Fruit fly (Drosophila melanogaster): Measurements from ENCODE around the gene CG11247.
A peak's percentile ranks its signal among the peaks of the same experiment; 100 is the strongest.

CG11247 gene

DNA sequence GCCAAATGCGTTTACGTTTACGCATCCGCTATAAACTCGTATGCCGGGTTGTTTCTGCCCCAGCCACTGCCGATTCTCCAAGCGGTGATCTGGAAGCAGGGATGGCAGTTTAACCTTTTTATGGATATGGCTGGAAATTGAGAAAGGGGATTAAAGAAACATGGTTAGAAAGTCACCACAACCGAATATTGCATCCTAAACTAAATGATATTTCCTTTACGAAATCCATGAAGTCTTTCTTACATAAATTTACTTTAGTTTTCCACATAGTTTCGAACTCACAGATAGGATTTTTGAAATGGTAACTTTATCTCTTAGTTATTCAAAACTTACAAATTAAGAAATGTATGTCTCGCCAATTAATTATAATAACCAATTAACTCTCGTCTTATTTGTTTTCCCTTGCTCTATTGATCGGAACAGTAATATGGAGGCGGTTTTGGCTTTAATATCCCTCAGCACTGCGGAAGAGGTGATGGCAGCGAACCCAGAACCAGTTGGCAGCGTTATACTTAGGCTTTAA is 39.9 kb downstream of the CG11247 start:
- TF ChIP-seq CG5180 (GFP tag; optimal IDR thresholded peaks at IDR 0.05) (no peak), Sry-β (GFP tag; optimal IDR thresholded peaks at IDR 0.05) (peak; percentile 56)

DNA sequence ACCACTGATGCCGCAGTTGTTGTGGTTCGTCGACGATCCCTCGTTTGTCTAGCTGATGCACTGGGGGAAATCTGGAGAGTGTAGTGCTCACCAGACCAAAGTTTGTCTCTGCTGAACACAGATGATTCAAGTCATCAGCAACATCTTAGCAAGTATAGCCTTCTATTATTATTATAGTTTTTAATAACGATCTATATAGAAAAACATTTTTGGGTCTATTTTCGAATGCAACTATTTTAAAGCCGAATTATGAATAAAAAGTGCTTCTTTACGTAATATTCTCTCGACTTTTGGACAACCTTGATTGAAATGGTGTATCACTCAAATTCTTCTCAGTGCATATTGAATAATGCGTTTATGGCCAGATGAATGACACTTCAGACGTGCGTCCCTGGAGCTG is 42.9 kb downstream of the CG11247 start:
- TF ChIP-seq seq (GFP tag; IDR thresholded peaks at IDR 0.05) (no peak), Drgx (GFP tag; IDR thresholded peaks at IDR 0.05) (peak; percentile 39; the same call in 1 of the 2 replicates), bsh (GFP tag; optimal IDR thresholded peaks at IDR 0.05) (peak in 1 of 2 experiments; percentile 69), z (GFP tag; IDR thresholded peaks at IDR 0.05) (no peak), CG7839 (tag; optimal IDR thresholded peaks at IDR 0.05) (no peak), wek (GFP tag; optimal IDR thresholded peaks at IDR 0.05) (no peak), sens (GFP tag) (peak; percentile 41), ttk (GFP tag; IDR thresholded peaks at IDR 0.05) (no peak), CG31441 (GFP tag; IDR thresholded peaks at IDR 0.05) (no peak), nom (GFP tag; optimal IDR thresholded peaks at IDR 0.05) (peak; percentile 70), CG17186 (GFP tag; optimal IDR thresholded peaks at IDR 0.05) (no peak)

DNA sequence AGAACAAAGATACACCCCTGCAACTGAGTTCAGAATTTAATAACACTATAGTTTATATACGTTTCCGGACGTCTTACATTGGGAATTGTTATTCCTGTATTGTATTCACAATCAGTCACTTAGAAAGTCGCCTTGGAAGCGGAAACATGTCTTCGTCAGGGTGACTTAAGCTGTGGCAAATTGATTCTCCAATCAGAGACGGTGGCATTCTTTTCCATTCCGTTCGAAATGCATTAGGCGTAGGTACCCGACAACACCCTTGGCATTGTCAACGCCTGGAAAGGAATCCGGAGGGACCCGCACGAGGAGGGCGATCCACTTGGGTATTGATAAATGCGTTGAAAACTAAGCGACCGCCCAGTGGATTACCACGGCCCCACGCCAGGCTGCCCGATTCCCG is 44.7 kb downstream of the CG11247 start, which contains the start of gene Sfp78E:
Sfp78E (minus strand) TSS at position 101 of the 400 bp plus-strand sequence.
- TF ChIP-seq Ets65A (GFP tag) (peak; percentile 22), ERR (GFP tag; optimal IDR thresholded peaks at IDR 0.05) (no peak), CG7271 (tag; optimal IDR thresholded peaks at IDR 0.05) (no peak), CG8924 (tag; optimal IDR thresholded peaks at IDR 0.05) (no peak)

DNA sequence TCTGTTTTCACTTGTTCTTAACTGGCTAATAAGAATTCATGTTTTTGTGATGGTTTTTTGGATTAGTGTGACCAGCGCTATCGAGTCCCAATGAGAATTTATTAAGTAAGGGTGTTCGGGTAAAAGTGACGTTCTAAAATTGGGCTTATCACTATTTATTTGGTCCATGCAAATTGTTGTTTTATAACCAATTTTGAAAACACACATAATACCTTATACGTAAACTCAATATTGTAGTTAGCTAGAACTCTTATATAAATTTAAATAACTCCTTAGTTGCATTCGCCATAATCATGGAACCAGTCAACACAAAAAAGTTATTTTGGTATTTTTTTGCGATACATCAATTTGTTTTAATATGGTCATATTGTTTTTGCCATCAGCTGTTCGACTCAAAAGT is 48.9 kb downstream of the CG11247 start, which contains the start of the genes Als2 and CG11248:
Als2 (minus strand) TSS at position 69 of the 400 bp plus-strand sequence.
CG11248 (plus strand) TSS at position 364 of the 400 bp plus-strand sequence.
- no peak for TF ChIP-seq CG1603 (tag; optimal IDR thresholded peaks at IDR 0.05)
- no peak for TF ChIP-seq CG7745 (tag; optimal IDR thresholded peaks at IDR 0.05)
- TF ChIP-seq ems (GFP tag; optimal IDR thresholded peaks at IDR 0.05), result peak; percentile 56
- TF ChIP-seq HmgZ (tag; optimal IDR thresholded peaks at IDR 0.05), result peak; percentile 70
- TF ChIP-seq B-H2 (GFP tag; optimal IDR thresholded peaks at IDR 0.05), result no peak
- TF ChIP-seq TFAM (GFP tag; optimal IDR thresholded peaks at IDR 0.05), result no peak
- TF ChIP-seq Gug (GFP tag; IDR thresholded peaks at IDR 0.05), result peak; percentile 61; the same call in 2 of the 4 replicates
- TF ChIP-seq NK7.1 (GFP tag; optimal IDR thresholded peaks at IDR 0.05), result peak; percentile 20
- TF ChIP-seq CG2678 (tag; optimal IDR thresholded peaks at IDR 0.05), result peak; percentile 82
- peak; percentile 65 for TF ChIP-seq croc (GFP tag; conservative IDR thresholded peaks at IDR 0.05)
- TF ChIP-seq schlank (tag; optimal IDR thresholded peaks at IDR 0.05), result no peak
- peak; percentile 47 for TF ChIP-seq luna (GFP tag; optimal IDR thresholded peaks at IDR 0.05)
- TF ChIP-seq Taf1 (GFP tag; IDR thresholded peaks at IDR 0.05), result peak; percentile 11; the same call in 1 of the 2 replicates
- TF ChIP-seq CG14710 (tag; optimal IDR thresholded peaks at IDR 0.05), result peak; percentile 88
- TF ChIP-seq CG8478 (optimal IDR thresholded peaks at IDR 0.05), result no peak
- TF ChIP-seq CG3847 (GFP tag; IDR thresholded peaks at IDR 0.05), result peak; percentile 82
- no peak for TF ChIP-seq h (optimal IDR thresholded peaks at IDR 0.05)
- TF ChIP-seq gcm2 (GFP tag; optimal IDR thresholded peaks at IDR 0.05), result peak; percentile 23
- TF ChIP-seq pho (GFP tag; optimal IDR thresholded peaks at IDR 0.05), result peak; percentile 53
- TF ChIP-seq Eip74EF (GFP tag; optimal IDR thresholded peaks at IDR 0.05), result no peak
- TF ChIP-seq CG17328 (GFP tag; IDR thresholded peaks at IDR 0.05), result peak; percentile 45; the same call in 1 of the 2 replicates
- TF ChIP-seq slbo (GFP tag; IDR thresholded peaks at IDR 0.05), result peak; percentile 84
- TF ChIP-seq CG10654 (GFP tag; optimal IDR thresholded peaks at IDR 0.05), result peak; percentile 66
- peak; percentile 76 for TF ChIP-seq Dip3 (GFP tag; optimal IDR thresholded peaks at IDR 0.05)
- TF ChIP-seq gce (GFP tag; IDR thresholded peaks at IDR 0.05), result 0 out of 3 replicates have a peak, but pooled peaks have one; percentile 17
- peak; percentile 3 for TF ChIP-seq jing (GFP tag; optimal IDR thresholded peaks at IDR 0.05)
- TF ChIP-seq CG9727 (GFP tag; optimal IDR thresholded peaks at IDR 0.05), result peak; percentile 66
- TF ChIP-seq CG12071 (GFP tag; optimal IDR thresholded peaks at IDR 0.05), result no peak
- TF ChIP-seq sd (tag; optimal IDR thresholded peaks at IDR 0.05), result no peak
- peak; percentile 69 for TF ChIP-seq Meics (GFP tag; optimal IDR thresholded peaks at IDR 0.05)
